Fruit fly (Drosophila melanogaster) whole organism, embryonic: ENCODE data around the gene AIMP2.
A peak's percentile ranks its signal among the peaks of the same experiment; 100 is the strongest.

Experiments used
- Blimp-1 ChIP-seq: fragments of 200-800 bp; sonication (Bioruptor generic); optimal IDR thresholded peaks from 3 replicates; lab custom pipeline; 2018; ENCODE audit warnings: missing biosample characterization, missing genetic modification characterization, mild to moderate bottlenecking, moderate library complexity, missing genetic modification reagents
- CG1024 ChIP-seq: fragments of 200-800 bp; sonication (Bioruptor generic); IDR thresholded peaks from 2 replicates; pipeline ENCODE4 v1.3.6; 2022; ENCODE audit warnings: missing biosample characterization, missing genetic modification characterization
- CG10979 ChIP-seq: fragments of 200-800 bp; sonication (Bioruptor generic); optimal IDR thresholded peaks from 2 replicates; lab custom pipeline; 2018; ENCODE audit warnings: missing biosample characterization, mild to moderate bottlenecking, missing genetic modification characterization, moderate library complexity
- CG12391 ChIP-seq: fragments of 200-800 bp; sonication (Bioruptor generic); optimal IDR thresholded peaks from 3 replicates; lab custom pipeline; 2018; ENCODE audit warnings: missing biosample characterization, mild to moderate bottlenecking, missing genetic modification characterization, moderate library complexity
- CG14050 ChIP-seq: fragments of 200-800 bp; sonication (Bioruptor generic); IDR thresholded peaks from 3 replicates; pipeline ENCODE4 v1.3.6; 2022; ENCODE audit warnings: missing biosample characterization, missing genetic modification characterization
- CG14441 ChIP-seq: fragments of 200-800 bp; sonication (Bioruptor generic); IDR thresholded peaks from 2 replicates; pipeline ENCODE4 v1.3.6; 2022; ENCODE audit warnings: missing biosample characterization, missing genetic modification characterization
- CG16863 ChIP-seq: fragments of 200-800 bp; sonication (Bioruptor generic); optimal IDR thresholded peaks from 3 replicates; lab custom pipeline; 2016; ENCODE audit warnings: missing biosample characterization, missing genetic modification characterization
- CG17802 ChIP-seq: fragments of 200-800 bp; sonication (Bioruptor generic); optimal IDR thresholded peaks from 2 replicates; lab custom pipeline; 2018; ENCODE audit warnings: missing biosample characterization, mild to moderate bottlenecking, missing genetic modification characterization, moderate library complexity
- CG18764 ChIP-seq: fragments of 200-800 bp; sonication (Bioruptor generic); optimal IDR thresholded peaks from 3 replicates; lab custom pipeline; 2016; ENCODE audit warnings: missing biosample characterization, missing genetic modification characterization
- CG2875 ChIP-seq: fragments of 200-800 bp; sonication (Bioruptor generic); optimal IDR thresholded peaks from 2 replicates; lab custom pipeline; 2017; ENCODE audit warnings: missing biosample characterization, mild to moderate bottlenecking, missing genetic modification characterization, missing genetic modification reagents
- CG3163 ChIP-seq: fragments of 200-800 bp; sonication (Bioruptor generic); optimal IDR thresholded peaks from 3 replicates; lab custom pipeline; 2016; ENCODE audit warnings: missing biosample characterization, missing genetic modification characterization
- CG42726 ChIP-seq: fragments of 200-800 bp; sonication (Bioruptor generic); IDR thresholded peaks from 2 replicates; pipeline ENCODE4 v1.3.6; 2022; ENCODE audit warnings: missing biosample characterization, missing genetic modification characterization; ENCODE audit not compliant: partially characterized antibody
- CG43689 ChIP-seq: fragments of 200-800 bp; sonication (Bioruptor generic); IDR thresholded peaks from 2 replicates; pipeline ENCODE4 v1.3.6; 2022; ENCODE audit warnings: missing biosample characterization, missing genetic modification characterization
- CG4707 ChIP-seq: fragments of 200-800 bp; sonication (Bioruptor generic); optimal IDR thresholded peaks from 2 replicates; lab custom pipeline; 2018; ENCODE audit warnings: missing biosample characterization, mild to moderate bottlenecking, missing genetic modification characterization, moderate library complexity
- CG5953 ChIP-seq: fragments of 200-800 bp; sonication (Bioruptor generic); IDR thresholded peaks from 2 replicates; pipeline ENCODE4 v1.3.6; 2022; ENCODE audit warnings: missing biosample characterization, missing genetic modification characterization
- CG6175 ChIP-seq: fragments of 200-800 bp; sonication (Bioruptor generic); IDR thresholded peaks from 3 replicates; pipeline ENCODE4 v1.3.6; 2022; ENCODE audit warnings: missing biosample characterization, missing genetic modification characterization
- CG6654 ChIP-seq: fragments of 200-800 bp; sonication (Bioruptor generic); optimal IDR thresholded peaks from 2 replicates; lab custom pipeline; 2017; ENCODE audit warnings: missing biosample characterization, mild to moderate bottlenecking, missing genetic modification characterization
- CG6791 ChIP-seq: fragments of 200-800 bp; sonication (Bioruptor generic); IDR thresholded peaks from 3 replicates; pipeline ENCODE4 v1.3.6; 2022; ENCODE audit warnings: missing biosample characterization, missing genetic modification characterization; ENCODE audit not compliant: partially characterized antibody
- CG8290 ChIP-seq, 3 experiments: fragments of 200-800 bp; sonication (Bioruptor generic); optimal IDR thresholded peaks; 2 replicates each; lab custom pipeline; 2016 to 2019; ENCODE audit warnings: missing biosample characterization in 3 of 3, missing genetic modification characterization in 3 of 3, mild to moderate bottlenecking in 2 of 3, moderate library complexity in 1 of 3
- CG8478 ChIP-seq: fragments of >200 bp; optimal IDR thresholded peaks from 2 replicates; lab custom pipeline; 2018
- CG9817 ChIP-seq: fragments of 200-800 bp; sonication (Bioruptor generic); optimal IDR thresholded peaks from 2 replicates; lab custom pipeline; 2018; ENCODE audit warnings: missing biosample characterization, mild to moderate bottlenecking, missing genetic modification characterization, moderate library complexity
- CrebB ChIP-seq: fragments of 200-800 bp; sonication (Bioruptor generic); optimal IDR thresholded peaks from 3 replicates; lab custom pipeline; 2018; ENCODE audit warnings: missing biosample characterization, mild to moderate bottlenecking, missing genetic modification characterization
- D ChIP-seq, 2 experiments: fragments of 200-800 bp in 1 of 2; fragments of >200 bp in 1 of 2; sonication (Bioruptor generic) in 1 of 2; optimal IDR thresholded peaks; 2 replicates in 1 of 2; 3 replicates in 1 of 2; lab custom pipeline; 2017; ENCODE audit warnings: mild to moderate bottlenecking in 1 of 2, missing biosample characterization in 1 of 2, missing genetic modification characterization in 1 of 2, missing genetic modification reagents in 1 of 2
- Deaf1 ChIP-seq: fragments of 200-800 bp; optimal IDR thresholded peaks from 3 replicates; lab custom pipeline; 2019; ENCODE audit warnings: missing biosample characterization, mild to moderate bottlenecking, missing genetic modification characterization, moderate library complexity
- Dref ChIP-seq: fragments of 200-800 bp; sonication (Bioruptor generic); IDR thresholded peaks from 2 replicates; pipeline ENCODE4 v1.3.6; 2022; ENCODE audit warnings: missing biosample characterization, missing genetic modification characterization
- Ets97D ChIP-seq: fragments of 200-800 bp; sonication (Bioruptor generic); optimal IDR thresholded peaks from 3 replicates; lab custom pipeline; 2016; ENCODE audit warnings: missing biosample characterization, missing genetic modification characterization
- Hr3 ChIP-seq: fragments of 200-800 bp; sonication (Bioruptor generic); optimal IDR thresholded peaks from 3 replicates; lab custom pipeline; 2016; ENCODE audit warnings: missing biosample characterization, missing genetic modification characterization
- Hr51 ChIP-seq, 2 experiments: fragments of 200-800 bp; sonication (Bioruptor generic); optimal IDR thresholded peaks; 2 replicates in 1 of 2; 3 replicates in 1 of 2; lab custom pipeline; 2016 to 2018; ENCODE audit warnings: missing biosample characterization in 2 of 2, missing genetic modification characterization in 2 of 2, mild to moderate bottlenecking in 1 of 2, moderate library complexity in 1 of 2
- Lim3 ChIP-seq: fragments of 200-800 bp; sonication (Bioruptor generic); IDR thresholded peaks from 2 replicates; pipeline ENCODE4 v1.3.6; 2022; ENCODE audit warnings: missing biosample characterization, missing genetic modification characterization
- Mad ChIP-seq: fragments of 200-800 bp; sonication (Bioruptor generic); optimal IDR thresholded peaks from 2 replicates; lab custom pipeline; 2016; ENCODE audit warnings: missing biosample characterization, missing genetic modification characterization
- PHDP ChIP-seq: fragments of 200-800 bp; sonication (Bioruptor generic); optimal IDR thresholded peaks from 3 replicates; lab custom pipeline; 2018; ENCODE audit warnings: missing biosample characterization, mild to moderate bottlenecking, missing genetic modification characterization, moderate library complexity
- Sin3A ChIP-seq: fragments of >200 bp; optimal IDR thresholded peaks from 2 replicates; lab custom pipeline; 2018
- bbx ChIP-seq: fragments of 200-800 bp; sonication (Bioruptor generic); IDR thresholded peaks from 2 replicates; pipeline ENCODE4 v1.3.6; 2022; ENCODE audit warnings: missing biosample characterization, missing genetic modification characterization; ENCODE audit not compliant: partially characterized antibody
- bsh ChIP-seq, 2 experiments: fragments of 200-800 bp; sonication (Bioruptor generic); optimal IDR thresholded peaks; 2 replicates each; lab custom pipeline; 2017 to 2018; ENCODE audit warnings: mild to moderate bottlenecking in 2 of 2, missing biosample characterization in 2 of 2, missing genetic modification characterization in 2 of 2, moderate library complexity in 1 of 2
- chn ChIP-seq: fragments of 200-800 bp; sonication (Bioruptor generic); optimal IDR thresholded peaks from 2 replicates; lab custom pipeline; 2016; ENCODE audit warnings: missing biosample characterization, missing genetic modification characterization
- ci ChIP-seq: fragments of 200-800 bp; sonication (Bioruptor generic); IDR thresholded peaks from 3 replicates; pipeline ENCODE4 v1.3.6; 2022; ENCODE audit warnings: missing biosample characterization, missing genetic modification characterization
- croc ChIP-seq: fragments of 200-800 bp; sonication (Bioruptor generic); conservative IDR thresholded peaks from 3 replicates; pipeline ENCODE4 v1.3.6; 2022; ENCODE audit warnings: missing biosample characterization, missing genetic modification characterization
- dysf ChIP-seq: fragments of 200-800 bp; sonication (Bioruptor generic); IDR thresholded peaks from 3 replicates; pipeline ENCODE4 v1.3.6; 2022; ENCODE audit warnings: missing biosample characterization, missing genetic modification characterization
- ewg ChIP-seq: fragments of 200-800 bp; sonication (Bioruptor generic); optimal IDR thresholded peaks from 3 replicates; lab custom pipeline; 2017; ENCODE audit warnings: mild to moderate bottlenecking, missing biosample characterization, missing genetic modification reagents, missing genetic modification characterization
- eyg ChIP-seq: fragments of 200-800 bp; sonication (Bioruptor generic); optimal IDR thresholded peaks from 3 replicates; lab custom pipeline; 2016; ENCODE audit warnings: missing biosample characterization, missing genetic modification characterization
- ham ChIP-seq: fragments of 200-800 bp; sonication (Bioruptor generic); IDR thresholded peaks from 2 replicates; pipeline ENCODE4 v1.3.6; 2022; ENCODE audit warnings: missing biosample characterization, missing genetic modification characterization
- hbn ChIP-seq: fragments of 200-800 bp; sonication (Bioruptor generic); IDR thresholded peaks from 2 replicates; pipeline ENCODE4 v1.3.6; 2022; ENCODE audit warnings: missing biosample characterization, missing genetic modification characterization; ENCODE audit not compliant: partially characterized antibody
- lab ChIP-seq: fragments of 200-800 bp; sonication (Bioruptor generic); optimal IDR thresholded peaks from 3 replicates; lab custom pipeline; 2017; ENCODE audit warnings: missing biosample characterization, missing genetic modification characterization, mild to moderate bottlenecking, moderate library complexity, missing genetic modification reagents
- pum ChIP-seq: fragments of 200-800 bp; sonication (Bioruptor generic); optimal IDR thresholded peaks from 2 replicates; lab custom pipeline; 2016; ENCODE audit warnings: missing biosample characterization, missing genetic modification characterization
- schlank ChIP-seq: fragments of 200-800 bp; sonication (Bioruptor generic); optimal IDR thresholded peaks from 2 replicates; lab custom pipeline; 2018; ENCODE audit warnings: missing biosample characterization, mild to moderate bottlenecking, missing genetic modification characterization
- scrt ChIP-seq: fragments of 200-800 bp; sonication (Bioruptor generic); optimal IDR thresholded peaks from 2 replicates; lab custom pipeline; 2018; ENCODE audit warnings: missing biosample characterization, mild to moderate bottlenecking, missing genetic modification characterization, moderate library complexity
- sens-2 ChIP-seq: fragments of 200-800 bp; sonication (Bioruptor generic); IDR thresholded peaks from 2 replicates; pipeline ENCODE4 v1.3.6; 2022; ENCODE audit warnings: missing biosample characterization, missing genetic modification characterization
- sim ChIP-seq: fragments of 200-800 bp; sonication (Bioruptor generic); IDR thresholded peaks from 2 replicates; pipeline ENCODE4 v1.3.6; 2022; ENCODE audit warnings: missing biosample characterization, missing genetic modification characterization
- sob ChIP-seq: fragments of 200-800 bp; sonication (Bioruptor generic); IDR thresholded peaks from 2 replicates; pipeline ENCODE4 v1.3.6; 2022; ENCODE audit warnings: missing biosample characterization, missing genetic modification characterization
- sr ChIP-seq: fragments of 200-800 bp; sonication (Bioruptor generic); IDR thresholded peaks from 3 replicates; pipeline ENCODE4 v1.3.6; 2022; ENCODE audit warnings: missing biosample characterization, missing genetic modification characterization
- tgo ChIP-seq: fragments of 200-800 bp; sonication (Bioruptor generic); IDR thresholded peaks from 3 replicates; pipeline ENCODE4 v1.3.6; 2022; ENCODE audit warnings: missing biosample characterization, missing genetic modification characterization
- yki ChIP-seq: fragments of >200 bp; optimal IDR thresholded peaks from 3 replicates; lab custom pipeline; 2018

The AIMP2 gene

dm6 chr3L:15616900-15617299 is 33.5 kb downstream of the AIMP2 start (continued):
- TF ChIP-seq bbx (GFP tag; lab: Robert Waterston, UW), result no peak
- no peak for TF ChIP-seq Sin3A (lab: Kevin White, UChicago)
- TF ChIP-seq bsh (GFP tag; optimal IDR thresholded peaks at IDR 0.05; lab: Kevin White, UChicago), result no peak
- TF ChIP-seq Deaf1 (tag; lab: Kevin White, UChicago), result no peak
- no peak for TF ChIP-seq Hr51 (GFP tag; optimal IDR thresholded peaks at IDR 0.05; lab: Kevin White, UChicago)
- no peak for TF ChIP-seq CG14441 (GFP tag; lab: Robert Waterston, UW)
- no peak for TF ChIP-seq Blimp-1
- TF ChIP-seq CG17802 (tag; lab: Kevin White, UChicago), result no peak
- no peak for TF ChIP-seq CG6175 (GFP tag; lab: Robert Waterston, UW)
- no peak for TF ChIP-seq D (optimal IDR thresholded peaks at IDR 0.05; lab: Kevin White, UChicago)
- no peak for TF ChIP-seq D (GFP tag; optimal IDR thresholded peaks at IDR 0.05; lab: Kevin White, UChicago)
- TF ChIP-seq CG6654, result no peak
- TF ChIP-seq CG14050 (GFP tag; lab: Robert Waterston, UW), result no peak
- no peak for TF ChIP-seq croc (GFP tag; lab: Robert Waterston, UW)
- TF ChIP-seq CG4707 (GFP tag; lab: Kevin White, UChicago), result no peak
- TF ChIP-seq sob (GFP tag; lab: Robert Waterston, UW), result peak; percentile 5; the same call in 1 of the 2 replicates
- no peak for TF ChIP-seq CG5953
- no peak for TF ChIP-seq CG16863 (GFP tag; lab: Kevin White, UChicago)
- TF ChIP-seq hbn, result no peak
- no peak for TF ChIP-seq sens-2 (GFP tag; lab: Robert Waterston, UW)
- TF ChIP-seq Mad (GFP tag; lab: Kevin White, UChicago), result no peak
- no peak for TF ChIP-seq CG9817 (tag; lab: Kevin White, UChicago)
- no peak for TF ChIP-seq chn
- no peak for TF ChIP-seq CG43689 (GFP tag; lab: Robert Waterston, UW)
- no peak for TF ChIP-seq schlank (tag; lab: Kevin White, UChicago)
- TF ChIP-seq dysf, result no peak
- TF ChIP-seq eyg (GFP tag; lab: Kevin White, UChicago), result no peak
- no peak for TF ChIP-seq ewg (GFP tag; lab: Kevin White, UChicago)
- no peak for TF ChIP-seq Ets97D
- no peak for TF ChIP-seq pum (GFP tag; lab: Kevin White, UChicago)
- no peak for TF ChIP-seq CG12391 (tag; lab: Kevin White, UChicago)
- no peak for TF ChIP-seq ci (GFP tag; lab: Robert Waterston, UW)
- TF ChIP-seq tgo (GFP tag; lab: Robert Waterston, UW), result no peak
- no peak for TF ChIP-seq CG10979
- no peak for TF ChIP-seq Dref (GFP tag; lab: Robert Waterston, UW)
- no peak for TF ChIP-seq CrebB (tag; lab: Kevin White, UChicago)
- no peak for TF ChIP-seq CG1024 (GFP tag; lab: Robert Waterston, UW)
- TF ChIP-seq sr, result no peak
- peak; percentile 14 for TF ChIP-seq lab
- TF ChIP-seq CG2875 (GFP tag; lab: Kevin White, UChicago), result no peak
- TF ChIP-seq CG6791 (GFP tag; lab: Robert Waterston, UW), result no peak
- no peak for TF ChIP-seq PHDP
- TF ChIP-seq CG8478 (lab: Kevin White, UChicago), result no peak
- no peak for TF ChIP-seq CG3163 (GFP tag; lab: Kevin White, UChicago)
- peak; percentile 62 for TF ChIP-seq scrt (GFP tag; lab: Kevin White, UChicago)
- TF ChIP-seq sim (GFP tag; lab: Robert Waterston, UW), result no peak
- no peak for TF ChIP-seq yki (lab: Kevin White, UChicago)
- TF ChIP-seq CG18764, result no peak
- TF ChIP-seq CG42726 (GFP tag; lab: Robert Waterston, UW), result no peak
- TF ChIP-seq Hr3 (GFP tag; lab: Kevin White, UChicago), result no peak
- no peak for TF ChIP-seq Lim3 (GFP tag; lab: Robert Waterston, UW)
- TF ChIP-seq CG8290 (GFP tag; optimal IDR thresholded peaks at IDR 0.05; lab: Kevin White, UChicago), result no peak
- no peak for TF ChIP-seq CG8290 (tag; optimal IDR thresholded peaks at IDR 0.05; lab: Kevin White, UChicago)
- TF ChIP-seq ham, result no peak
